Fruit fly (Drosophila melanogaster) whole organism, embryonic: ENCODE data around the gene CG4278.
A peak's percentile ranks its signal among the peaks of the same experiment; 100 is the strongest.

Experiments used
- Antp ChIP-seq: fragments of 200-800 bp; sonication (Bioruptor generic); optimal IDR thresholded peaks from 3 replicates; lab custom pipeline; 2016; ENCODE audit warnings: missing biosample characterization, missing genetic modification characterization
- Bgb ChIP-seq: fragments of 200-800 bp; sonication (Bioruptor generic); IDR thresholded peaks from 2 replicates; pipeline ENCODE4 v1.3.6; 2022; ENCODE audit warnings: missing biosample characterization, missing genetic modification characterization; ENCODE audit not compliant: partially characterized antibody
- Bteb2 ChIP-seq: fragments of 200-800 bp; sonication (Bioruptor generic); optimal IDR thresholded peaks from 2 replicates; lab custom pipeline; 2016; ENCODE audit warnings: missing biosample characterization, missing genetic modification characterization
- C15 ChIP-seq: fragments of 200-800 bp; sonication (Bioruptor generic); IDR thresholded peaks from 3 replicates; pipeline ENCODE4 v1.3.6; 2022; ENCODE audit warnings: missing biosample characterization, missing genetic modification characterization
- CG10147 ChIP-seq: fragments of 200-800 bp; sonication (Bioruptor generic); optimal IDR thresholded peaks from 2 replicates; lab custom pipeline; 2019; ENCODE audit warnings: missing biosample characterization, mild to moderate bottlenecking, missing genetic modification characterization, moderate library complexity
- CG10209 ChIP-seq: fragments of 200-800 bp; sonication (Bioruptor generic); optimal IDR thresholded peaks from 3 replicates; lab custom pipeline; 2017; ENCODE audit warnings: missing biosample characterization, mild to moderate bottlenecking, missing genetic modification characterization, missing genetic modification reagents
- CG10267 ChIP-seq: fragments of 200-800 bp; sonication (Bioruptor generic); optimal IDR thresholded peaks from 2 replicates; lab custom pipeline; 2018; ENCODE audit warnings: missing biosample characterization, mild to moderate bottlenecking, missing genetic modification characterization, moderate library complexity
- CG11723 ChIP-seq: fragments of 200-800 bp; sonication (Bioruptor generic); optimal IDR thresholded peaks from 2 replicates; lab custom pipeline; 2017; ENCODE audit warnings: missing biosample characterization, mild to moderate bottlenecking, missing genetic modification characterization
- CG12942 ChIP-seq: fragments of 200-800 bp; sonication (Bioruptor generic); optimal IDR thresholded peaks from 3 replicates; lab custom pipeline; 2016; ENCODE audit warnings: missing biosample characterization, missing genetic modification characterization
- CG14441 ChIP-seq: fragments of 200-800 bp; sonication (Bioruptor generic); IDR thresholded peaks from 2 replicates; pipeline ENCODE4 v1.3.6; 2022; ENCODE audit warnings: missing biosample characterization, missing genetic modification characterization
- CG14667 ChIP-seq: fragments of 200-800 bp; sonication (Bioruptor generic); IDR thresholded peaks from 2 replicates; pipeline ENCODE4 v1.3.6; 2022; ENCODE audit warnings: missing biosample characterization, missing genetic modification characterization
- CG14860 ChIP-seq: fragments of 200-800 bp; sonication (Bioruptor generic); IDR thresholded peaks from 3 replicates; pipeline ENCODE4 v1.3.6; 2022; ENCODE audit warnings: missing biosample characterization, missing genetic modification characterization; ENCODE audit not compliant: partially characterized antibody
- CG17186 ChIP-seq: fragments of 200-800 bp; sonication (Bioruptor generic); optimal IDR thresholded peaks from 3 replicates; lab custom pipeline; 2017; ENCODE audit warnings: missing biosample characterization, missing genetic modification reagents, missing genetic modification characterization
- CG1832 ChIP-seq: fragments of 200-800 bp; sonication (Bioruptor generic); optimal IDR thresholded peaks from 2 replicates; lab custom pipeline; 2017; ENCODE audit warnings: missing biosample characterization, mild to moderate bottlenecking, missing genetic modification characterization, inconsistent platforms
- CG2875 ChIP-seq: fragments of 200-800 bp; sonication (Bioruptor generic); optimal IDR thresholded peaks from 2 replicates; lab custom pipeline; 2017; ENCODE audit warnings: missing biosample characterization, mild to moderate bottlenecking, missing genetic modification characterization, missing genetic modification reagents
- CG4282 ChIP-seq: fragments of 200-800 bp; sonication (Bioruptor generic); optimal IDR thresholded peaks from 2 replicates; lab custom pipeline; 2016; ENCODE audit warnings: missing biosample characterization, missing genetic modification characterization
- CG4328 ChIP-seq: fragments of 200-800 bp; sonication (Bioruptor generic); optimal IDR thresholded peaks from 3 replicates; lab custom pipeline; 2017; ENCODE audit warnings: missing biosample characterization, missing genetic modification reagents, missing genetic modification characterization
- CG6689 ChIP-seq: fragments of 200-800 bp; sonication (Bioruptor generic); IDR thresholded peaks from 2 replicates; pipeline ENCODE4 v1.3.6; 2022; ENCODE audit warnings: missing biosample characterization, missing genetic modification characterization
- CG7786 ChIP-seq: fragments of 200-800 bp; sonication (Bioruptor generic); optimal IDR thresholded peaks from 2 replicates; lab custom pipeline; 2016; ENCODE audit warnings: missing biosample characterization, missing genetic modification characterization
- CkIIα-i1 ChIP-seq: fragments of 200-800 bp; sonication (Bioruptor generic); IDR thresholded peaks from 2 replicates; pipeline ENCODE4 v1.3.6; 2022; ENCODE audit warnings: missing biosample characterization, missing genetic modification characterization
- Lim3 ChIP-seq: fragments of 200-800 bp; sonication (Bioruptor generic); IDR thresholded peaks from 2 replicates; pipeline ENCODE4 v1.3.6; 2022; ENCODE audit warnings: missing biosample characterization, missing genetic modification characterization
- Lpt ChIP-seq: fragments of >200 bp; optimal IDR thresholded peaks from 2 replicates; lab custom pipeline; 2018; ENCODE audit warnings: missing biosample characterization, missing genetic modification characterization
- MBD-R2 ChIP-seq: fragments of 200-800 bp; sonication (Bioruptor generic); IDR thresholded peaks from 2 replicates; pipeline ENCODE4 v1.3.6; 2022; ENCODE audit warnings: missing biosample characterization, missing genetic modification characterization
- NFAT ChIP-seq: fragments of 200-800 bp; sonication (Bioruptor generic); IDR thresholded peaks from 2 replicates; pipeline ENCODE4 v1.3.6; 2022; ENCODE audit warnings: missing biosample characterization, missing genetic modification characterization
- Poxn ChIP-seq: fragments of 200-800 bp; sonication (Bioruptor generic); IDR thresholded peaks from 2 replicates; pipeline ENCODE4 v1.3.6; 2022; ENCODE audit warnings: missing biosample characterization, missing genetic modification characterization
- Sin3A ChIP-seq: fragments of >200 bp; optimal IDR thresholded peaks from 2 replicates; lab custom pipeline; 2018
- Ssrp ChIP-seq: fragments of 200-800 bp; sonication (Bioruptor generic); optimal IDR thresholded peaks from 2 replicates; lab custom pipeline; 2018; ENCODE audit warnings: missing biosample characterization, mild to moderate bottlenecking, missing genetic modification characterization, moderate library complexity
- Usf ChIP-seq: fragments of 200-800 bp; sonication (Bioruptor generic); optimal IDR thresholded peaks from 2 replicates; lab custom pipeline; 2017; ENCODE audit warnings: missing genotype, missing biosample characterization, missing genetic modification characterization
- Xbp1 ChIP-seq: fragments of 200-800 bp; sonication (Bioruptor generic); optimal IDR thresholded peaks from 3 replicates; lab custom pipeline; 2016; ENCODE audit warnings: missing biosample characterization, mild to moderate bottlenecking, missing genetic modification characterization
- az2 ChIP-seq: fragments of 200-800 bp; sonication (Bioruptor generic); optimal IDR thresholded peaks from 3 replicates; lab custom pipeline; 2016; ENCODE audit warnings: missing biosample characterization, missing genetic modification characterization
- bigmax ChIP-seq: fragments of 200-800 bp; sonication (Bioruptor generic); optimal IDR thresholded peaks from 2 replicates; lab custom pipeline; 2018; ENCODE audit warnings: missing biosample characterization, mild to moderate bottlenecking, missing genetic modification characterization
- dm ChIP-seq: fragments of 200-800 bp; sonication (Bioruptor generic); optimal IDR thresholded peaks from 3 replicates; lab custom pipeline; 2016; ENCODE audit warnings: missing biosample characterization, missing genetic modification characterization
- fd64A ChIP-seq: fragments of 200-800 bp; sonication (Bioruptor generic); optimal IDR thresholded peaks from 3 replicates; lab custom pipeline; 2018; ENCODE audit warnings: missing biosample characterization, mild to moderate bottlenecking, missing genetic modification characterization
- gcm2 ChIP-seq: fragments of 200-800 bp; sonication (Bioruptor generic); optimal IDR thresholded peaks from 2 replicates; lab custom pipeline; 2016; ENCODE audit warnings: missing biosample characterization, missing genetic modification characterization
- gsb-n ChIP-seq: fragments of 200-800 bp; sonication (Bioruptor generic); optimal IDR thresholded peaks from 3 replicates; lab custom pipeline; 2018; ENCODE audit warnings: missing biosample characterization, mild to moderate bottlenecking, missing genetic modification characterization
- hbn ChIP-seq: fragments of 200-800 bp; sonication (Bioruptor generic); IDR thresholded peaks from 2 replicates; pipeline ENCODE4 v1.3.6; 2022; ENCODE audit warnings: missing biosample characterization, missing genetic modification characterization; ENCODE audit not compliant: partially characterized antibody
- her ChIP-seq: fragments of 200-800 bp; sonication (Bioruptor generic); optimal IDR thresholded peaks from 2 replicates; lab custom pipeline; 2016; ENCODE audit warnings: missing biosample characterization, missing genetic modification characterization
- jigr1 ChIP-seq: fragments of 200-800 bp; sonication (Bioruptor generic); IDR thresholded peaks from 3 replicates; pipeline ENCODE4 v1.3.6; 2022; ENCODE audit warnings: missing biosample characterization, missing genetic modification characterization
- lilli ChIP-seq: fragments of 200-800 bp; sonication (Bioruptor generic); optimal IDR thresholded peaks from 3 replicates; lab custom pipeline; 2016; ENCODE audit warnings: missing biosample characterization, missing genetic modification characterization
- onecut ChIP-seq: fragments of 200-800 bp; sonication (Bioruptor generic); IDR thresholded peaks from 2 replicates; pipeline ENCODE4 v1.3.6; 2022; ENCODE audit warnings: missing biosample characterization, missing genetic modification characterization
- repo ChIP-seq: fragments of 200-800 bp; sonication (Bioruptor generic); optimal IDR thresholded peaks from 2 replicates; lab custom pipeline; 2016; ENCODE audit warnings: missing biosample characterization, missing genetic modification characterization
- slp2 ChIP-seq: fragments of 200-800 bp; sonication (Bioruptor generic); optimal IDR thresholded peaks from 2 replicates; lab custom pipeline; 2016; ENCODE audit warnings: missing biosample characterization, missing genetic modification characterization
- so ChIP-seq: fragments of 200-800 bp; sonication (Bioruptor generic); IDR thresholded peaks from 3 replicates; pipeline ENCODE4 v1.3.6; 2022; ENCODE audit warnings: missing biosample characterization, missing genetic modification characterization
- sr ChIP-seq: fragments of 200-800 bp; sonication (Bioruptor generic); IDR thresholded peaks from 3 replicates; pipeline ENCODE4 v1.3.6; 2022; ENCODE audit warnings: missing biosample characterization, missing genetic modification characterization
- sug ChIP-seq: fragments of 200-800 bp; optimal IDR thresholded peaks from 2 replicates; lab custom pipeline; 2019; ENCODE audit warnings: missing biosample characterization, mild to moderate bottlenecking, missing genetic modification characterization, moderate library complexity
- toy ChIP-seq: fragments of 200-800 bp; sonication (Bioruptor generic); IDR thresholded peaks from 2 replicates; pipeline ENCODE4 v1.3.6; 2022; ENCODE audit warnings: missing biosample characterization, missing genetic modification characterization
- trem ChIP-seq: fragments of 200-800 bp; optimal IDR thresholded peaks from 3 replicates; lab custom pipeline; 2019; ENCODE audit warnings: missing biosample characterization, mild to moderate bottlenecking, missing genetic modification characterization, moderate library complexity
- ttk ChIP-seq: fragments of 200-800 bp; sonication (Bioruptor generic); IDR thresholded peaks from 2 replicates; pipeline ENCODE4 v2.1.2; 2022; ENCODE audit warnings: missing biosample characterization, missing genetic modification characterization
- zen ChIP-seq: fragments of 200-800 bp; sonication (Bioruptor generic); optimal IDR thresholded peaks from 3 replicates; lab custom pipeline; 2018; ENCODE audit warnings: missing biosample characterization, mild to moderate bottlenecking, missing genetic modification characterization, moderate library complexity
- zen2 ChIP-seq: fragments of 200-800 bp; sonication (Bioruptor generic); IDR thresholded peaks from 3 replicates; pipeline ENCODE4 v1.3.6; 2022; ENCODE audit warnings: missing biosample characterization, missing genetic modification characterization; ENCODE audit not compliant: partially characterized antibody

CG4278 gene

DNA sequence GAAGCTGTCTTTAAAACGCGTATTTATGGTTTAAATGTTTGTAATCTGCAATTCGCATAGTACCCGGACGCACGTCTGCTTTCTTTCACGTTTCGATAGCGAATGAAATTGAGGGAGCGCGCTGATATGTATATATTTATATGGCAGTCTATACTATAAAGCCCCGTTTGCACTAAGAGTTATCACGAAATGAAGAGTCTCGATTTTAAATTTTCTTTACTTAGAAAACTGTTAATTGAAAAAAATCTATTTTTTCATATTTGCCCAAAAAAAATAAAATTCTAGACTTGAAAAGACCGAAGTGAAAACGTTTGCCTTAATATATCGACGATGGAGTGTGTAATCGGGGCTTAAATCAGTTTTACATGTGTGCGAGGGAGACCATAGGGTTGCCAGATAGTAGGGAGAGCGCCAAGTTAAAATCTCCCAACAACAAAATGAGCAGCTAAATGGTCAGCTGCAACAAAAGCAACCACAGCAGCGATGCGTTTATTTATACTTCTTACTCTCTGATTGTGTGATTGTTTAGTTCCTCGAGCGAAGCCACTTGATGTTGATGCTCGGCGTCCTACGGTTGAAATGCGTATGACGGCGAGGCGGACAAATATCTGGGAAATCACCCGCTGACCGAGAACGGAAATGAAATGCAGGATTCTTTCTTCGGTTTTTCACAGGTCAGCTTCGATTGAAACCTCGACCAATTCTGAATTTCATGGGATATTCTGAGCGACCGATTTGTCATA lies 1.2 kb upstream of the CG4278 start, which contains the start of gene cact (continued):
- peak; percentile 93 for TF ChIP-seq slp2
- TF ChIP-seq CG17186 (GFP tag; lab: Kevin White, UChicago) = peak; percentile 73
- TF ChIP-seq fd64A (GFP tag; lab: Kevin White, UChicago) = no peak
- TF ChIP-seq Lim3 (GFP tag; lab: Robert Waterston, UW) = 0 out of 2 replicates have a peak, but pooled peaks have one; percentile 55
- peak; percentile 56; the same call in 1 of the 2 replicates for TF ChIP-seq Poxn (GFP tag; lab: Robert Waterston, UW)
- TF ChIP-seq MBD-R2 (GFP tag; lab: Robert Waterston, UW) = peak; percentile 72
- no peak for TF ChIP-seq toy (GFP tag; lab: Robert Waterston, UW)
- TF ChIP-seq C15 (GFP tag; lab: Robert Waterston, UW) = 0 out of 3 replicates have a peak, but pooled peaks have one; percentile 53
- TF ChIP-seq her (GFP tag; lab: Kevin White, UChicago) = peak; percentile 90
- TF ChIP-seq so (GFP tag; lab: Robert Waterston, UW) = peak; percentile 92
- TF ChIP-seq Ssrp (tag; lab: Kevin White, UChicago) = peak; percentile 91
- TF ChIP-seq CG7786 (GFP tag; lab: Kevin White, UChicago) = peak; percentile 95
- TF ChIP-seq CG6689 = peak; percentile 89
- peak; percentile 92 for TF ChIP-seq CG10147 (GFP tag; lab: Kevin White, UChicago)
- no peak for TF ChIP-seq CG14860 (GFP tag; lab: Robert Waterston, UW)
- TF ChIP-seq CG4328 (GFP tag; lab: Kevin White, UChicago) = peak; percentile 86
- peak; percentile 25; the same call in 1 of the 3 replicates for TF ChIP-seq sr (GFP tag; lab: Robert Waterston, UW)
- TF ChIP-seq CG11723 (GFP tag; lab: Kevin White, UChicago) = peak; percentile 82
- peak; percentile 87 for TF ChIP-seq NFAT (GFP tag; lab: Robert Waterston, UW)
- peak; percentile 61 for TF ChIP-seq hbn (GFP tag; lab: Robert Waterston, UW)
- peak; percentile 90 for TF ChIP-seq CG10267 (tag; lab: Kevin White, UChicago)
- peak; percentile 91 for TF ChIP-seq CG10209 (GFP tag; lab: Kevin White, UChicago)
- no peak for TF ChIP-seq zen2
- peak; percentile 91 for TF ChIP-seq repo (GFP tag; lab: Kevin White, UChicago)
- TF ChIP-seq CG2875 (GFP tag; lab: Kevin White, UChicago) = peak; percentile 76
- TF ChIP-seq Xbp1 (GFP tag; lab: Kevin White, UChicago) = peak; percentile 96
- no peak for TF ChIP-seq Lpt (GFP tag; lab: Kevin White, UChicago)
- TF ChIP-seq onecut (GFP tag; lab: Robert Waterston, UW) = peak; percentile 66
- peak; percentile 95 for TF ChIP-seq az2 (GFP tag; lab: Kevin White, UChicago)
- peak; percentile 38; the same call in 1 of the 2 replicates for TF ChIP-seq CkIIα-i1 (GFP tag; lab: Robert Waterston, UW)
- TF ChIP-seq CG12942 = peak; percentile 90
- no peak; the same call in 1 of the 2 replicates for TF ChIP-seq CG14667 (GFP tag; lab: Robert Waterston, UW)
- TF ChIP-seq sug (tag; lab: Kevin White, UChicago) = peak; percentile 88
- no peak for TF ChIP-seq CG1832 (GFP tag; lab: Kevin White, UChicago)
- peak; percentile 86 for TF ChIP-seq CG14441 (GFP tag; lab: Robert Waterston, UW)
- TF ChIP-seq Usf (GFP tag; lab: Kevin White, UChicago) = peak; percentile 80
- TF ChIP-seq dm (GFP tag; lab: Kevin White, UChicago) = peak; percentile 92
- peak; percentile 95 for TF ChIP-seq Antp (GFP tag; lab: Kevin White, UChicago)
- peak; percentile 96 for TF ChIP-seq Bteb2
- TF ChIP-seq gcm2 = peak; percentile 76
- TF ChIP-seq gsb-n (tag; lab: Kevin White, UChicago) = peak; percentile 92
- peak; percentile 87 for TF ChIP-seq ttk
- TF ChIP-seq Bgb (GFP tag; lab: Robert Waterston, UW) = peak; percentile 36; the same call in 1 of the 2 replicates
- TF ChIP-seq trem = peak; percentile 94
- peak; percentile 79 for TF ChIP-seq CG4282 (GFP tag; lab: Kevin White, UChicago)
- TF ChIP-seq bigmax = peak; percentile 4
- peak; percentile 97 for TF ChIP-seq lilli (GFP tag; lab: Kevin White, UChicago)
- TF ChIP-seq jigr1 (GFP tag; lab: Robert Waterston, UW) = no peak
- TF ChIP-seq Sin3A (lab: Kevin White, UChicago) = peak; percentile 45
- peak; percentile 94 for TF ChIP-seq zen (tag; lab: Kevin White, UChicago)
